Fruit fly (Drosophila melanogaster): ENCODE results near the gene xit.

Gene xit

dm6 chrX:6853384-6853783, 32.6 kb downstream of the xit start (continued):
- no peak for TF ChIP-seq gsb (GFP tag; IDR thresholded peaks at IDR 0.05)
- peak; percentile 68 for TF ChIP-seq ttk (GFP tag; IDR thresholded peaks at IDR 0.05)
- TF ChIP-seq Deaf1 (tag; optimal IDR thresholded peaks at IDR 0.05), result peak; percentile 89
- peak in 1 of 2 experiments; percentile 11 for TF ChIP-seq Hr78 (GFP tag; optimal IDR thresholded peaks at IDR 0.05)
- TF ChIP-seq CG2678 (tag; optimal IDR thresholded peaks at IDR 0.05), result no peak
- TF ChIP-seq pzg (GFP tag; optimal IDR thresholded peaks at IDR 0.05), result peak; percentile 10
- peak; percentile 10 for TF ChIP-seq phol (tag; optimal IDR thresholded peaks at IDR 0.05)
- no peak for TF ChIP-seq tup (GFP tag; optimal IDR thresholded peaks at IDR 0.05)
- TF ChIP-seq pfk (GFP tag; optimal IDR thresholded peaks at IDR 0.05), result peak; percentile 80
- peak; percentile 99 for TF ChIP-seq abd-A (tag; optimal IDR thresholded peaks at IDR 0.05)
- TF ChIP-seq chinmo (GFP tag; IDR thresholded peaks at IDR 0.05; ENCODE audit: partially characterized antibody), result peak; percentile 88; the same call in 3 of the 4 replicates
- TF ChIP-seq ash1 (GFP tag; optimal IDR thresholded peaks at IDR 0.05), result peak; percentile 87
- no peak for TF ChIP-seq Hey (tag; optimal IDR thresholded peaks at IDR 0.05)
- peak; percentile 70; the same call in 1 of the 2 replicates for TF ChIP-seq Adf1 (GFP tag; IDR thresholded peaks at IDR 0.05)
- no peak for TF ChIP-seq CG1602 (GFP tag; optimal IDR thresholded peaks at IDR 0.05)
- peak; percentile 84 for TF ChIP-seq Med (GFP tag)
- TF ChIP-seq nom (GFP tag; optimal IDR thresholded peaks at IDR 0.05), result peak; percentile 63
- TF ChIP-seq Rfx (GFP tag; IDR thresholded peaks at IDR 0.05), result 0 out of 2 replicates have a peak, but pooled peaks have one; percentile 25
- TF ChIP-seq crol (GFP tag; IDR thresholded peaks at IDR 0.05), result peak; percentile 85
- TF ChIP-seq eyg (GFP tag; optimal IDR thresholded peaks at IDR 0.05), result no peak
- TF ChIP-seq CG10543 (GFP tag; optimal IDR thresholded peaks at IDR 0.05), result peak; percentile 91
- peak; percentile 45 for TF ChIP-seq CG8924 (tag; optimal IDR thresholded peaks at IDR 0.05)
- no peak for TF ChIP-seq grn (GFP tag; optimal IDR thresholded peaks at IDR 0.05)
- no peak for TF ChIP-seq Atf3 (GFP tag; optimal IDR thresholded peaks at IDR 0.05)
- no peak for TF ChIP-seq Opbp (GFP tag; IDR thresholded peaks at IDR 0.05; ENCODE audit: partially characterized antibody)
- TF ChIP-seq CG1233 (GFP tag; optimal IDR thresholded peaks at IDR 0.05), result peak; percentile 100
- TF ChIP-seq exex (tag; optimal IDR thresholded peaks at IDR 0.05), result no peak
- no peak for TF ChIP-seq Lim3 (GFP tag; IDR thresholded peaks at IDR 0.05)
- TF ChIP-seq nau (GFP tag; optimal IDR thresholded peaks at IDR 0.05), result no peak
- peak; percentile 61 for TF ChIP-seq Nf-YC (tag; optimal IDR thresholded peaks at IDR 0.05)
- peak; percentile 23 for TF ChIP-seq CrebB (tag; optimal IDR thresholded peaks at IDR 0.05)
- peak; percentile 3 for TF ChIP-seq CG15514 (GFP tag; optimal IDR thresholded peaks at IDR 0.05)
- TF ChIP-seq wek (GFP tag; optimal IDR thresholded peaks at IDR 0.05), result peak; percentile 21
- TF ChIP-seq gro (GFP tag; optimal IDR thresholded peaks at IDR 0.05), result peak; percentile 26
- peak; percentile 5 for TF ChIP-seq CG33557 (GFP tag; optimal IDR thresholded peaks at IDR 0.05)
- TF ChIP-seq E2f1 (GFP tag; IDR thresholded peaks at IDR 0.05), result no peak
- peak; percentile 19; the same call in 1 of the 2 replicates for TF ChIP-seq CG14014 (GFP tag; IDR thresholded peaks at IDR 0.05)
- TF ChIP-seq CG12299 (tag; optimal IDR thresholded peaks at IDR 0.05), result peak; percentile 70
- TF ChIP-seq bigmax (GFP tag; optimal IDR thresholded peaks at IDR 0.05), result peak; percentile 8
- TF ChIP-seq pho (GFP tag; optimal IDR thresholded peaks at IDR 0.05), result no peak
- TF ChIP-seq sd (tag; optimal IDR thresholded peaks at IDR 0.05), result peak; percentile 26
- TF ChIP-seq slp2 (GFP tag; optimal IDR thresholded peaks at IDR 0.05), result no peak
- TF ChIP-seq chn (GFP tag; optimal IDR thresholded peaks at IDR 0.05), result peak; percentile 67
- no peak for TF ChIP-seq maf-S (GFP tag; optimal IDR thresholded peaks at IDR 0.05)
- TF ChIP-seq CG2889 (GFP tag; IDR thresholded peaks at IDR 0.05), result no peak
- no peak for TF ChIP-seq Meics (GFP tag; optimal IDR thresholded peaks at IDR 0.05)
- peak; percentile 56; the same call in 1 of the 2 replicates for TF ChIP-seq vvl (GFP tag; IDR thresholded peaks at IDR 0.05)
- no peak for TF ChIP-seq Fer2 (tag; optimal IDR thresholded peaks at IDR 0.05)
- TF ChIP-seq Hmr (GFP tag; optimal IDR thresholded peaks at IDR 0.05), result peak; percentile 7
- TF ChIP-seq Hsf (GFP tag; optimal IDR thresholded peaks at IDR 0.05), result no peak
